Worm (Caenorhabditis elegans) whole organism, mixed stage, embryonic: Measurements from ENCODE around the gene F08B12.4.

Experiments
- M03D4.4 ChIP-seq: sonication (generic microtip); optimal IDR thresholded peaks from 2 replicates; lab custom pipeline; 2017; ENCODE audit warnings: mild to moderate bottlenecking, missing genetic modification characterization, missing compliant biosample characterization
- blmp-1 ChIP-seq: fragments of 150-350 bp; optimal IDR thresholded peaks from 2 replicates; lab custom pipeline; 2014; ENCODE audit warnings: missing biosample characterization, missing genetic modification characterization
- ceh-43 ChIP-seq: fragments of 200-800 bp; sonication (Bioruptor generic); optimal IDR thresholded peaks from 2 replicates; lab custom pipeline; 2018; ENCODE audit warnings: mild to moderate bottlenecking, missing genetic modification characterization, moderate library complexity, missing compliant biosample characterization
- ceh-83 ChIP-seq: fragments of 200-800 bp; sonication (Bioruptor generic); optimal IDR thresholded peaks from 2 replicates; lab custom pipeline; 2018; ENCODE audit warnings: mild to moderate bottlenecking, missing genetic modification characterization, missing compliant biosample characterization
- elt-3 ChIP-seq: fragments of 150-350 bp; optimal IDR thresholded peaks from 2 replicates; lab custom pipeline; 2014; ENCODE audit warnings: missing biosample characterization, missing genetic modification characterization
- lin-13 ChIP-seq: fragments of 150-350 bp; optimal IDR thresholded peaks from 2 replicates; lab custom pipeline; 2014; ENCODE audit warnings: missing biosample characterization, missing genetic modification characterization
- lsy-2 ChIP-seq: fragments of 150-350 bp; optimal IDR thresholded peaks from 2 replicates; lab custom pipeline; 2014; ENCODE audit warnings: missing biosample characterization, missing genetic modification characterization
- nhr-2 ChIP-seq: fragments of 150-350 bp; optimal IDR thresholded peaks from 2 replicates; lab custom pipeline; 2014; ENCODE audit warnings: missing biosample characterization, missing genetic modification characterization
- nhr-76 ChIP-seq: sonication (generic microtip); optimal IDR thresholded peaks from 2 replicates; lab custom pipeline; 2017; ENCODE audit warnings: missing biosample characterization, missing genetic modification characterization
- unc-39 ChIP-seq: fragments of 150-350 bp; optimal IDR thresholded peaks from 2 replicates; lab custom pipeline; 2014; ENCODE audit warnings: missing biosample characterization, missing genetic modification characterization
- ztf-11 ChIP-seq: fragments of 150-350 bp; optimal IDR thresholded peaks from 2 replicates; lab custom pipeline; 2014; ENCODE audit warnings: missing biosample characterization, missing genetic modification characterization

ce11 chrX:11418667-11419066, 11.1 kb upstream of the F08B12.4 start, which contains the start of gene F46C3.2:
- TF ChIP-seq lsy-2 (tag; lab: Kevin White, UChicago) (no peak), unc-39 (tag; lab: Kevin White, UChicago) (no peak), lin-13 (tag; lab: Kevin White, UChicago) (no peak), ztf-11 (tag; lab: Kevin White, UChicago) (no peak), blmp-1 (tag; lab: Kevin White, UChicago) (no peak), M03D4.4 (tag; lab: Kevin White, UChicago) (no peak), elt-3 (tag; lab: Kevin White, UChicago) (no peak), ceh-83 (GFP tag; lab: Kevin White, UChicago) (no peak), nhr-2 (no peak), ceh-43 (GFP tag; lab: Kevin White, UChicago) (no peak), nhr-76 (no peak)
